Worm (Caenorhabditis elegans): Measurements from ENCODE around the gene Y57A10A.24.

Gene Y57A10A.24

DNA sequence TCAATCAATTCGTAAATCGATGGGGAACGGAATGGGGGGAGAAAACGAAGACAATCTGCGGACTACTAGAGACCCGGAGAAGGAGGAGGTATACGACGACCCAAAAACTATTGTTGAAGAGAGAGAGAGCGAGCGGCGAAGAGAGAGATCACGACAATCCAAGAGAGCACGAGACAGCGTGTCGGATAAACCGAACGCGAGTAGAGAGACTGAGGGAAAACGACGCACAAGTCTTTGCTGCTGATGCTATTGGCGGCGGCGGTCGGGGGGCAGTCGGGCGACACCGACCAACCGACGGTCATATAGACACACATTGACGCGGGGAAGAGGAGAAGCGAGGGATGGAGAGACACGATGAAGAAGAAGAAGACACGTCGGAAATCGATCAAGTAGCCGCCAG is 20.2 kb upstream of the Y57A10A.24 start (continued):
- TF ChIP-seq C34B4.2 (tag; optimal IDR thresholded peaks at IDR 0.05): no peak
- no peak for TF ChIP-seq unc-98 (GFP tag; IDR thresholded peaks at IDR 0.05)
- no peak for TF ChIP-seq C04F5.9 (tag; optimal IDR thresholded peaks at IDR 0.05)
- TF ChIP-seq ceh-88 (GFP tag; IDR thresholded peaks at IDR 0.05): no peak
- TF ChIP-seq swsn-7 (tag; optimal IDR thresholded peaks at IDR 0.05): peak; percentile 81
- peak; percentile 62 for TF ChIP-seq nhr-19 (GFP tag; conservative IDR thresholded peaks at IDR 0.05)
- no peak for TF ChIP-seq grh-1 (GFP tag; IDR thresholded peaks at IDR 0.05)
- TF ChIP-seq nhr-90 (tag; optimal IDR thresholded peaks at IDR 0.05; ENCODE audit: poor library complexity): peak; percentile 54
- peak; percentile 15 for TF ChIP-seq lin-15B (tag; optimal IDR thresholded peaks at IDR 0.05)
- TF ChIP-seq blmp-1 (tag; optimal IDR thresholded peaks at IDR 0.05): peak; percentile 47
- TF ChIP-seq Y116A8C.19 (tag; optimal IDR thresholded peaks at IDR 0.05; ENCODE audit: borderline replicate concordance): no peak
- TF ChIP-seq sup-37 (GFP tag; optimal IDR thresholded peaks at IDR 0.05): peak; percentile 52
- peak; percentile 30 for TF ChIP-seq fos-1 (tag; optimal IDR thresholded peaks at IDR 0.05)
- no peak for TF ChIP-seq tlp-1 (tag; optimal IDR thresholded peaks at IDR 0.05)
- no peak for TF ChIP-seq lir-3 (tag; optimal IDR thresholded peaks at IDR 0.05; ENCODE audit: poor library complexity)
- TF ChIP-seq lin-35 (GFP tag; optimal IDR thresholded peaks at IDR 0.05): peak; percentile 72 to 73
- TF ChIP-seq nhr-76 (tag; optimal IDR thresholded peaks at IDR 0.05): peak; percentile 7
- no peak for TF ChIP-seq nhr-84 (tag; optimal IDR thresholded peaks at IDR 0.05)
- no peak for TF ChIP-seq hlh-4 (tag; optimal IDR thresholded peaks at IDR 0.05)
- TF ChIP-seq pag-3 (tag; optimal IDR thresholded peaks at IDR 0.05; ENCODE audit: borderline replicate concordance, insufficient read depth): no peak
- TF ChIP-seq lin-13 (GFP tag; optimal IDR thresholded peaks at IDR 0.05): no peak
- TF ChIP-seq nhr-71 (tag; optimal IDR thresholded peaks at IDR 0.05): peak; percentile 86
- peak; percentile 72 for TF ChIP-seq unc-130 (tag; optimal IDR thresholded peaks at IDR 0.05)
- peak; percentile 67 for TF ChIP-seq unc-86 (tag; optimal IDR thresholded peaks at IDR 0.05)
- TF ChIP-seq mab-9 (GFP tag; IDR thresholded peaks at IDR 0.05): no peak; the same call in 1 of the 2 replicates
- TF ChIP-seq efl-3 (GFP tag; optimal IDR thresholded peaks at IDR 0.05): no peak
- TF ChIP-seq lin-14 (GFP tag; optimal IDR thresholded peaks at IDR 0.05): peak; percentile 98
- TF ChIP-seq ceh-82 (tag; optimal IDR thresholded peaks at IDR 0.05): peak; percentile 50 to 91 (median 71)
- TF ChIP-seq dsc-1 (tag; optimal IDR thresholded peaks at IDR 0.05): peak; percentile 75
- TF ChIP-seq zip-4 (GFP tag; optimal IDR thresholded peaks at IDR 0.05): no peak
- peak; percentile 5 for TF ChIP-seq sox-4 (tag; optimal IDR thresholded peaks at IDR 0.05)
- TF ChIP-seq efl-1 (optimal IDR thresholded peaks at IDR 0.05): peak; percentile 73 to 82
- TF ChIP-seq efl-1 (GFP tag; optimal IDR thresholded peaks at IDR 0.05 in 1 of 2): peak; percentile 38 to 54
- peak; percentile 71 for TF ChIP-seq C16A3.4 (tag; optimal IDR thresholded peaks at IDR 0.05)
- no peak for TF ChIP-seq ceh-63 (GFP tag; optimal IDR thresholded peaks at IDR 0.05)
- no peak for TF ChIP-seq unc-30 (tag; optimal IDR thresholded peaks at IDR 0.05)
- no peak for TF ChIP-seq unc-62 (GFP tag; optimal IDR thresholded peaks at IDR 0.05)
- TF ChIP-seq ets-5 (GFP tag; IDR thresholded peaks at IDR 0.05): no peak
- peak; percentile 25 to 54 (median 41) for TF ChIP-seq dpl-1 (GFP tag; optimal IDR thresholded peaks at IDR 0.05)
- peak in 1 of 2 experiments; percentile 10 for TF ChIP-seq egl-27 (tag; optimal IDR thresholded peaks at IDR 0.05)
- peak; percentile 63 to 83 for TF ChIP-seq lsy-2 (tag; optimal IDR thresholded peaks at IDR 0.05)
- peak; percentile 53 for TF ChIP-seq rnt-1 (tag; optimal IDR thresholded peaks at IDR 0.05)
- no peak for TF ChIP-seq ces-1 (GFP tag; optimal IDR thresholded peaks at IDR 0.05)
- peak; percentile 81 for TF ChIP-seq xbp-1 (tag; optimal IDR thresholded peaks at IDR 0.05)
- peak; percentile 49 for TF ChIP-seq isw-1 (GFP tag; IDR thresholded peaks at IDR 0.05)
- TF ChIP-seq pax-3 (tag; optimal IDR thresholded peaks at IDR 0.05): peak; percentile 36
- TF ChIP-seq elt-3 (tag; optimal IDR thresholded peaks at IDR 0.05): peak in 2 of 6 experiments; percentile 15 to 56
- TF ChIP-seq snu-23 (GFP tag; optimal IDR thresholded peaks at IDR 0.05): peak; percentile 92
- TF ChIP-seq pqm-1 (tag; optimal IDR thresholded peaks at IDR 0.05): no peak
- TF ChIP-seq F16B12.6 (tag; optimal IDR thresholded peaks at IDR 0.05): no peak
- no peak for TF ChIP-seq elt-2 (tag; optimal IDR thresholded peaks at IDR 0.05)
- TF ChIP-seq mep-1 (tag; optimal IDR thresholded peaks at IDR 0.05): peak; percentile 58
- TF ChIP-seq hpl-2 (GFP tag; optimal IDR thresholded peaks at IDR 0.05): no peak
